Comparison of ENCODE assay signal across 6 worm cellular contexts in genomic region chrX:9544405-9544804, ce11.
TF ChIP-seq lines count a peak whose summit lies in the region.

No protein-coding gene starts in this region.

TF ChIP-seq in whole organism, L1 larva, 84 proteins besides CTCF, POLR2A, EP300 and RAD21 (continues in another document):
- TF ChIP-seq fkh-10 (GFP tag; optimal IDR thresholded peaks at IDR 0.05; lab: Kevin White, UChicago) (no peak), elt-3 (tag; optimal IDR thresholded peaks at IDR 0.05; lab: Kevin White, UChicago) (peak in 1 of 6 experiments; percentile 24), F16B12.6 (tag; optimal IDR thresholded peaks at IDR 0.05; lab: Kevin White, UChicago) (no peak), nhr-20 (tag; optimal IDR thresholded peaks at IDR 0.05; lab: Kevin White, UChicago) (peak; percentile 17), unc-130 (tag; optimal IDR thresholded peaks at IDR 0.05; lab: Kevin White, UChicago) (peak; percentile 47), lin-14 (GFP tag; optimal IDR thresholded peaks at IDR 0.05; lab: Kevin White, UChicago) (peak; percentile 55), fkh-8 (tag; optimal IDR thresholded peaks at IDR 0.05; lab: Kevin White, UChicago) (no peak), vab-15 (tag; optimal IDR thresholded peaks at IDR 0.05; lab: Kevin White, UChicago) (no peak), lsy-2 (tag; optimal IDR thresholded peaks at IDR 0.05; lab: Kevin White, UChicago) (peak in 1 of 2 experiments; percentile 40), nhr-71 (tag; optimal IDR thresholded peaks at IDR 0.05; lab: Kevin White, UChicago) (peak; percentile 44), C04F5.9 (tag; optimal IDR thresholded peaks at IDR 0.05; lab: Kevin White, UChicago) (no peak), isw-1 (GFP tag; IDR thresholded peaks at IDR 0.05; lab: Robert Waterston, UW) (no peak), snu-23 (GFP tag; optimal IDR thresholded peaks at IDR 0.05; lab: Kevin White, UChicago) (peak; percentile 5), tbx-2 (tag; optimal IDR thresholded peaks at IDR 0.05; lab: Kevin White, UChicago) (peak; percentile 21), jun-1 (tag; optimal IDR thresholded peaks at IDR 0.05; lab: Kevin White, UChicago) (no peak)

TF ChIP-seq in whole organism, L2 larva, 48 proteins besides CTCF, POLR2A, EP300 and RAD21 (continues in another document):
- TF ChIP-seq blmp-1 (tag; optimal IDR thresholded peaks at IDR 0.05; lab: Kevin White, UChicago; ENCODE audit: insufficient read depth) (peak; percentile 61), R02D3.7 (tag; optimal IDR thresholded peaks at IDR 0.05; lab: Kevin White, UChicago) (no peak), lin-13 (GFP tag; optimal IDR thresholded peaks at IDR 0.05; lab: Kevin White, UChicago) (no peak), F13H6.1 (tag; optimal IDR thresholded peaks at IDR 0.05; lab: Kevin White, UChicago) (peak; percentile 60), nhr-237 (tag; optimal IDR thresholded peaks at IDR 0.05; lab: Kevin White, UChicago) (no peak), sma-9 (GFP tag; optimal IDR thresholded peaks at IDR 0.05; lab: Kevin White, UChicago) (peak; percentile 25), sma-9 (tag; optimal IDR thresholded peaks at IDR 0.05; lab: Kevin White, UChicago) (no peak), lsy-2 (tag; optimal IDR thresholded peaks at IDR 0.05; lab: Kevin White, UChicago) (peak in 1 of 2 experiments; percentile 23), ztf-1 (GFP tag; conservative IDR thresholded peaks at IDR 0.05; lab: Robert Waterston, UW) (no peak), sma-3 (GFP tag; optimal IDR thresholded peaks at IDR 0.05; lab: Kevin White, UChicago) (no peak), C34F6.9 (tag; optimal IDR thresholded peaks at IDR 0.05; lab: Kevin White, UChicago) (peak; percentile 60), crh-2 (tag; optimal IDR thresholded peaks at IDR 0.05; lab: Kevin White, UChicago) (peak; percentile 58), ztf-4 (tag; optimal IDR thresholded peaks at IDR 0.05; lab: Kevin White, UChicago) (no peak), ztf-11 (tag; optimal IDR thresholded peaks at IDR 0.05; lab: Kevin White, UChicago) (no peak), nhr-129 (tag; optimal IDR thresholded peaks at IDR 0.05; lab: Kevin White, UChicago) (peak; percentile 74), dmd-4 (tag; optimal IDR thresholded peaks at IDR 0.05; lab: Kevin White, UChicago) (no peak)

TF ChIP-seq in whole organism, L3 larva, 47 proteins besides CTCF, POLR2A, EP300 and RAD21:
- no peak for TF ChIP-seq snpc-4 (tag; optimal IDR thresholded peaks at IDR 0.05; lab: Kevin White, UChicago)
- no peak for TF ChIP-seq elt-3 (tag; optimal IDR thresholded peaks at IDR 0.05; lab: Kevin White, UChicago)
- peak; percentile 12 for TF ChIP-seq nfya-1 (tag; optimal IDR thresholded peaks at IDR 0.05; lab: Kevin White, UChicago; ENCODE audit: insufficient read depth)
- TF ChIP-seq nhr-11 (tag; optimal IDR thresholded peaks at IDR 0.05; lab: Kevin White, UChicago): no peak
- TF ChIP-seq mdl-1 (tag; optimal IDR thresholded peaks at IDR 0.05; lab: Kevin White, UChicago): no peak
- TF ChIP-seq ztf-11 (tag; optimal IDR thresholded peaks at IDR 0.05; lab: Kevin White, UChicago): no peak
- TF ChIP-seq mml-1 (tag; optimal IDR thresholded peaks at IDR 0.05; lab: Kevin White, UChicago): no peak
- TF ChIP-seq lin-15B (tag; optimal IDR thresholded peaks at IDR 0.05; lab: Kevin White, UChicago): no peak
- TF ChIP-seq pha-4 (tag; optimal IDR thresholded peaks at IDR 0.05; lab: Kevin White, UChicago): peak; percentile 82
- TF ChIP-seq ama-1 (optimal IDR thresholded peaks at IDR 0.05; lab: Kevin White, UChicago): no peak
- no peak for TF ChIP-seq egl-5 (tag; optimal IDR thresholded peaks at IDR 0.05; lab: Kevin White, UChicago)
- TF ChIP-seq nhr-76 (tag; optimal IDR thresholded peaks at IDR 0.05; lab: Kevin White, UChicago): no peak

TF ChIP-seq in whole organism, L4 larva, 104 proteins besides CTCF, POLR2A, EP300 and RAD21:
- TF ChIP-seq lsy-2 (tag; optimal IDR thresholded peaks at IDR 0.05; lab: Kevin White, UChicago) (peak in 1 of 2 experiments; percentile 2), hlh-11 (tag; optimal IDR thresholded peaks at IDR 0.05; lab: Kevin White, UChicago) (peak; percentile 18), nhr-28 (tag; optimal IDR thresholded peaks at IDR 0.05; lab: Kevin White, UChicago) (peak; percentile 24), tra-1 (GFP tag; IDR thresholded peaks at IDR 0.05; lab: Robert Waterston, UW) (no peak), mdl-1 (tag; optimal IDR thresholded peaks at IDR 0.05; lab: Kevin White, UChicago) (peak in 1 of 2 experiments; percentile 16), daf-16 (GFP tag; optimal IDR thresholded peaks at IDR 0.05; lab: Kevin White, UChicago) (peak in 1 of 2 experiments; percentile 89), daf-16 (tag; optimal IDR thresholded peaks at IDR 0.05; lab: Kevin White, UChicago) (no peak), nhr-11 (tag; optimal IDR thresholded peaks at IDR 0.05; lab: Kevin White, UChicago) (peak; percentile 35), duxl-1 (tag; optimal IDR thresholded peaks at IDR 0.05; lab: Kevin White, UChicago; ENCODE audit: poor library complexity) (no peak), unc-62 (GFP tag; optimal IDR thresholded peaks at IDR 0.05 in 1 of 2; lab: Kevin White, UChicago) (peak in 1 of 2 experiments; percentile 70), unc-62 (tag; optimal IDR thresholded peaks at IDR 0.05; lab: Kevin White, UChicago) (no peak)

TF ChIP-seq in whole organism, late embryonic, 69 proteins besides CTCF, POLR2A, EP300 and RAD21:
- TF ChIP-seq ttx-3 (tag; optimal IDR thresholded peaks at IDR 0.05; lab: Kevin White, UChicago): no peak
- peak; percentile 34 for TF ChIP-seq ceh-18 (tag; optimal IDR thresholded peaks at IDR 0.05; lab: Kevin White, UChicago)
- no peak for TF ChIP-seq unc-3 (GFP tag; conservative IDR thresholded peaks at IDR 0.05; lab: Robert Waterston, UW)
- TF ChIP-seq unc-3 (tag; optimal IDR thresholded peaks at IDR 0.05; lab: Kevin White, UChicago): no peak

TF ChIP-seq in whole organism, mixed stage, embryonic, 35 proteins besides CTCF, POLR2A, EP300 and RAD21:
- TF ChIP-seq hlh-1 (tag; optimal IDR thresholded peaks at IDR 0.05; lab: Kevin White, UChicago) (peak; percentile 17), ceh-39 (tag; optimal IDR thresholded peaks at IDR 0.05; lab: Kevin White, UChicago) (no peak), unc-62 (GFP tag; optimal IDR thresholded peaks at IDR 0.05; lab: Kevin White, UChicago) (peak; percentile 25), mep-1 (tag; optimal IDR thresholded peaks at IDR 0.05; lab: Kevin White, UChicago) (no peak), ztf-11 (tag; optimal IDR thresholded peaks at IDR 0.05; lab: Kevin White, UChicago) (no peak), elt-3 (tag; optimal IDR thresholded peaks at IDR 0.05; lab: Kevin White, UChicago) (no peak), nhr-12 (tag; optimal IDR thresholded peaks at IDR 0.05; lab: Kevin White, UChicago) (no peak), lsy-2 (tag; optimal IDR thresholded peaks at IDR 0.05; lab: Kevin White, UChicago) (no peak), M03D4.4 (tag; optimal IDR thresholded peaks at IDR 0.05; lab: Kevin White, UChicago) (no peak)

Comparison
In these comparisons a context has a peak if more than half of its experiments do, and no peak if none do; other contexts are left out.
1. Of the 29 proteins assayed by ChIP-seq in both whole organism, L4 larva and whole organism, L1 larva: peak only in whole organism, L4 larva: nhr-11 and nhr-28; only in whole organism, L1 larva: mep-1 and unc-130; in both: none; in neither: 22; mixed calls (peak in some experiments, not most) for 3.